Worm (Caenorhabditis elegans): ENCODE results near the gene F59B10.4.

ce11 chrII:10495912-10496311 lies 23.0 kb downstream of the F59B10.4 start, which contains the start of gene ZK666.12:
- TF ChIP-seq T07F8.4 (tag; optimal IDR thresholded peaks at IDR 0.05) (no peak), rec-8 (tag; optimal IDR thresholded peaks at IDR 0.05) (no peak), pha-4 (tag; optimal IDR thresholded peaks at IDR 0.05) (no peak), snpc-3.4 (tag; optimal IDR thresholded peaks at IDR 0.05) (no peak)
